Worm (Caenorhabditis elegans): ENCODE data around the gene srab-6.

DNA sequence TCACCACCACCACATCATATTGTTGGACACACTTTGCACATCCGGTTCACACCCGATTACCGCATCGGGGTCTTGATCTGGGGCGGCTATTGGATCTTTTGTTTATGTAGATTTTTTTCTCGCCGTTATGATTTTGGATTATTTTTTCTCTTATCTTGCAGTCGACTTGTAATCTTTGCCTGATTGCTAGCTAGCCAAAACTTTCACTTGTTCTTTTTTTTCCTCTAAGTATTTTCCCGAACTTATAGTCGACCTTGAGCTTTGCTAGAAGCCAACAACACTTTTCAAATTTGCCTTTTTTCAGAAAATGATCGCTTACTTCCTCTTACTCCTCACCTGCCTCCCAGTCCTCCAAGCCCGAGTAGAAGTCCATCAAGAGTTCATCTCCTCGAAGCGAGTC is 36.3 kb upstream of the srab-6 start, which contains the start of gene lag-2:
- no peak for TF ChIP-seq K09A11.1 (tag; optimal IDR thresholded peaks at IDR 0.05; ENCODE audit: insufficient read depth)
- TF ChIP-seq ceh-14 (tag; optimal IDR thresholded peaks at IDR 0.05) = no peak
- TF ChIP-seq tbx-2 (tag; optimal IDR thresholded peaks at IDR 0.05) = no peak
- no peak for TF ChIP-seq K02D7.2 (tag; optimal IDR thresholded peaks at IDR 0.05)
- TF ChIP-seq pha-4 (tag; optimal IDR thresholded peaks at IDR 0.05) = no peak
- no peak for TF ChIP-seq pqm-1 (tag; optimal IDR thresholded peaks at IDR 0.05)
- TF ChIP-seq nhr-232 (tag; optimal IDR thresholded peaks at IDR 0.05) = no peak
- TF ChIP-seq mec-3 (tag; optimal IDR thresholded peaks at IDR 0.05; ENCODE audit: borderline replicate concordance) = no peak
- no peak for TF ChIP-seq npax-4 (tag; optimal IDR thresholded peaks at IDR 0.05)
- TF ChIP-seq gmeb-2 (tag; optimal IDR thresholded peaks at IDR 0.05) = no peak
- TF ChIP-seq ceh-19 (GFP tag; optimal IDR thresholded peaks at IDR 0.05) = no peak
- TF ChIP-seq ceh-24 (tag; optimal IDR thresholded peaks at IDR 0.05) = no peak
